Worm (Caenorhabditis elegans) whole organism, L2 larva: ENCODE data around the gene nfm-1.

Source experiments
- C34F6.9 ChIP-seq: fragments of 150-350 bp; optimal IDR thresholded peaks from 2 replicates; lab custom pipeline; 2014; ENCODE audit warnings: missing biosample characterization, missing genetic modification characterization
- F13H6.1 ChIP-seq: sonication (generic microtip); optimal IDR thresholded peaks from 2 replicates; lab custom pipeline; 2016; ENCODE audit warnings: missing genetic modification characterization, missing compliant biosample characterization
- R02D3.7 ChIP-seq: fragments of 150-350 bp; optimal IDR thresholded peaks from 2 replicates; lab custom pipeline; 2014; ENCODE audit warnings: missing biosample characterization, missing genetic modification characterization
- Y55F3AM.14 ChIP-seq: fragments of 200-800 bp; sonication (Bioruptor generic); optimal IDR thresholded peaks from 2 replicates; lab custom pipeline; 2018; ENCODE audit warnings: mild to moderate bottlenecking, missing genetic modification characterization, missing compliant biosample characterization
- ZK546.5 ChIP-seq: sonication (generic microtip); optimal IDR thresholded peaks from 2 replicates; lab custom pipeline; 2017; ENCODE audit warnings: missing biosample characterization, missing genetic modification characterization
- alr-1 ChIP-seq: fragments of 150-350 bp; optimal IDR thresholded peaks from 2 replicates; lab custom pipeline; 2014; ENCODE audit warnings: missing biosample characterization, missing genetic modification characterization
- aly-2 ChIP-seq: fragments of 150-350 bp; optimal IDR thresholded peaks from 2 replicates; lab custom pipeline; 2014; ENCODE audit warnings: missing biosample characterization, missing genetic modification characterization
- ama-1 ChIP-seq: fragments of 150-350 bp; optimal IDR thresholded peaks from 2 replicates; lab custom pipeline; 2018; ENCODE audit warnings: inconsistent platforms
- blmp-1 ChIP-seq: sonication (generic microtip); optimal IDR thresholded peaks from 2 replicates; lab custom pipeline; 2017; ENCODE audit warnings: missing genetic modification characterization, mild to moderate bottlenecking, missing compliant biosample characterization, antibody characterized with exemption, moderate library complexity; ENCODE audit not compliant: insufficient read depth
- ceh-16 ChIP-seq: fragments of 150-350 bp; optimal IDR thresholded peaks from 2 replicates; lab custom pipeline; 2014; ENCODE audit warnings: missing biosample characterization, missing genetic modification characterization
- ceh-82 ChIP-seq: fragments of 150-350 bp; optimal IDR thresholded peaks from 2 replicates; lab custom pipeline; 2014; ENCODE audit warnings: missing biosample characterization, missing genetic modification characterization
- crh-2 ChIP-seq: sonication (generic microtip); optimal IDR thresholded peaks from 2 replicates; lab custom pipeline; 2017; ENCODE audit warnings: missing biosample characterization, missing genetic modification characterization
- dmd-4 ChIP-seq: sonication (generic microtip); optimal IDR thresholded peaks from 2 replicates; lab custom pipeline; 2017; ENCODE audit warnings: missing biosample characterization, missing genetic modification characterization
- egl-27 ChIP-seq: sonication (generic microtip); optimal IDR thresholded peaks from 3 replicates; lab custom pipeline; 2017; ENCODE audit warnings: missing biosample characterization, missing genetic modification reagents, missing genetic modification characterization
- elt-1 ChIP-seq: fragments of 150-350 bp; optimal IDR thresholded peaks from 2 replicates; lab custom pipeline; 2014; ENCODE audit warnings: missing biosample characterization, missing genetic modification characterization
- elt-3 ChIP-seq: sonication (generic microtip); optimal IDR thresholded peaks from 2 replicates; lab custom pipeline; 2017; ENCODE audit warnings: missing biosample characterization, missing genetic modification characterization
- fos-1 ChIP-seq: fragments of 150-350 bp; optimal IDR thresholded peaks from 2 replicates; lab custom pipeline; 2014; ENCODE audit warnings: missing biosample characterization, missing genetic modification characterization
- gmeb-1 ChIP-seq: fragments of 150-350 bp; optimal IDR thresholded peaks from 2 replicates; lab custom pipeline; 2014; ENCODE audit warnings: missing biosample characterization, missing genetic modification characterization
- lin-13 ChIP-seq: fragments of 150-350 bp; optimal IDR thresholded peaks from 2 replicates; lab custom pipeline; 2014; ENCODE audit warnings: missing biosample characterization, missing genetic modification reagents, missing genetic modification characterization
- lin-39 ChIP-seq: fragments of 150-350 bp; optimal IDR thresholded peaks from 2 replicates; lab custom pipeline; 2014; ENCODE audit warnings: missing biosample characterization, missing genetic modification reagents, missing genetic modification characterization
- lsy-2 ChIP-seq, 2 experiments: fragments of 150-350 bp in 1 of 2; sonication (generic microtip) in 1 of 2; optimal IDR thresholded peaks; 2 replicates each; lab custom pipeline; 2014 to 2017; ENCODE audit warnings: missing biosample characterization in 2 of 2, missing genetic modification characterization in 2 of 2
- mbf-1 ChIP-seq: sonication (generic microtip); optimal IDR thresholded peaks from 2 replicates; lab custom pipeline; 2017; ENCODE audit warnings: missing biosample characterization, missing genetic modification characterization
- nhr-10 ChIP-seq: sonication (generic microtip); optimal IDR thresholded peaks from 2 replicates; lab custom pipeline; 2017; ENCODE audit warnings: missing biosample characterization, missing genetic modification characterization
- nhr-11 ChIP-seq: fragments of 150-350 bp; optimal IDR thresholded peaks from 2 replicates; lab custom pipeline; 2014; ENCODE audit warnings: missing biosample characterization, missing genetic modification characterization
- nhr-12 ChIP-seq: fragments of 150-350 bp; optimal IDR thresholded peaks from 2 replicates; lab custom pipeline; 2014; ENCODE audit warnings: missing biosample characterization, missing genetic modification characterization
- nhr-129 ChIP-seq: fragments of 150-350 bp; optimal IDR thresholded peaks from 2 replicates; lab custom pipeline; 2014; ENCODE audit warnings: missing biosample characterization, missing genetic modification characterization
- nhr-237 ChIP-seq: fragments of 150-350 bp; optimal IDR thresholded peaks from 2 replicates; lab custom pipeline; 2014; ENCODE audit warnings: missing biosample characterization, missing genetic modification characterization
- nhr-25 ChIP-seq: fragments of 150-350 bp; sonication (generic microtip); optimal IDR thresholded peaks from 3 replicates; lab custom pipeline; 2014; ENCODE audit warnings: missing biosample characterization, missing genetic modification characterization
- nhr-6 ChIP-seq: fragments of 150-350 bp; optimal IDR thresholded peaks from 2 replicates; lab custom pipeline; 2014; ENCODE audit warnings: missing biosample characterization, missing genetic modification characterization
- peb-1 ChIP-seq: fragments of 150-350 bp; optimal IDR thresholded peaks from 2 replicates; lab custom pipeline; 2014; ENCODE audit warnings: missing biosample characterization, missing genetic modification characterization
- sem-4 ChIP-seq: fragments of 150-350 bp; optimal IDR thresholded peaks from 2 replicates; lab custom pipeline; 2014; ENCODE audit warnings: missing biosample characterization, missing genetic modification reagents, missing genetic modification characterization
- skn-1 ChIP-seq: sonication (generic microtip); optimal IDR thresholded peaks from 2 replicates; lab custom pipeline; 2017; ENCODE audit warnings: missing biosample characterization, missing genetic modification characterization
- sma-9 ChIP-seq, 2 experiments: fragments of 150-350 bp in 1 of 2; sonication (generic microtip) in 1 of 2; optimal IDR thresholded peaks; 2 replicates each; lab custom pipeline; 2014 to 2016; ENCODE audit warnings: missing genetic modification characterization in 2 of 2, mild to moderate bottlenecking in 1 of 2, missing biosample characterization in 1 of 2, missing compliant biosample characterization in 1 of 2, missing genetic modification reagents in 1 of 2, moderate library complexity in 1 of 2
- snpc-4 ChIP-seq: fragments of 150-350 bp; optimal IDR thresholded peaks from 2 replicates; lab custom pipeline; 2014; ENCODE audit warnings: missing biosample characterization, missing genetic modification characterization
- unc-55 ChIP-seq: fragments of 150-350 bp; sonication (generic microtip); optimal IDR thresholded peaks from 3 replicates; lab custom pipeline; 2014; ENCODE audit warnings: missing biosample characterization, missing genetic modification reagents, missing genetic modification characterization
- unc-62 ChIP-seq: fragments of 150-350 bp; optimal IDR thresholded peaks from 2 replicates; lab custom pipeline; 2014; ENCODE audit warnings: missing biosample characterization, missing genetic modification reagents, missing genetic modification characterization
- ztf-1 ChIP-seq: fragments of 200-800 bp; sonication (Bioruptor generic); conservative IDR thresholded peaks from 2 replicates; pipeline ENCODE4 v1.3.6; 2022; ENCODE audit warnings: missing genetic modification characterization, missing compliant biosample characterization
- ztf-11 ChIP-seq: sonication (generic microtip); optimal IDR thresholded peaks from 2 replicates; lab custom pipeline; 2017; ENCODE audit warnings: missing biosample characterization, missing genetic modification characterization
- ztf-4 ChIP-seq: fragments of 150-350 bp; optimal IDR thresholded peaks from 2 replicates; lab custom pipeline; 2014; ENCODE audit warnings: missing biosample characterization, missing genetic modification characterization

Gene nfm-1

ce11 chrIII:6155787-6156186 is 3.5 kb upstream of the nfm-1 start:
- TF ChIP-seq crh-2 (tag; lab: Kevin White, UChicago) (no peak), C34F6.9 (tag; lab: Kevin White, UChicago) (peak; percentile 33), ama-1 (lab: Kevin White, UChicago) (no peak), lin-39 (tag; lab: Kevin White, UChicago) (no peak), Y55F3AM.14 (GFP tag; lab: Kevin White, UChicago) (no peak), blmp-1 (no peak), aly-2 (tag; lab: Kevin White, UChicago) (no peak), F13H6.1 (peak; percentile 23)

DNA sequence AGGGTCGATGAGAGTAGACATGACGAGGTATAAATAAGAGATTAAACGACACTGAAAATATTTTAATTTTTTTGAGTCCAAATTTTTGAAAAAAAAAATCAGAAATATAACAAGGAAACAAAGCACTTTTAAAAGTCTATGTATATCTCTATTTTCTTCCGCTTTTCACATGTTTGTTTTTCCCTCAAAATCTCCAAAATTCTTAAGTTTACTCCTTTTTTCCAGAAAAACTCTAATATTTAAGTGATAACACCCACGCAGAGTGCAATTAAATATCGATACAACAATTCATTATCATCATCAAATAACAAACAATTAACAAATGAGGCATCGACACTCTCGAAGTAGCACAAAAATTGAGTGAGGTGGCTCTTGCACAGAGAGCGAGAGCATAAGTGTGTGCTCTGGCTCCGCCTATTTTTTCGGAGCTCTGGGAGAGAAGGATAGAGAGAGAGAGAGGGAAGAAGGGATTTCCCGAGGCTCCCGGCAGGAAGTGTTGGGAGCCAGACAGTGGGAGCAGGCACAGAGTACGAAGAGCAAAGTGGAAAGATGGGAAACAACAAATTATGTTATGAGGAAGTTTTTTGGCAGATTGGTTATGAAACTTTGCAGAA is 1.4 kb upstream of the nfm-1 start, which contains the start of gene anmt-2:
Gene anmt-2 (minus strand): TSS at position 51 of the 614 bp plus-strand sequence.
- TF ChIP-seq sma-9 (GFP tag; optimal IDR thresholded peaks at IDR 0.05; lab: Kevin White, UChicago) (peak; percentile 71), sma-9 (tag; optimal IDR thresholded peaks at IDR 0.05; lab: Kevin White, UChicago) (no peak), F13H6.1 (peak; percentile 69), unc-62 (GFP tag; lab: Kevin White, UChicago) (no peak), nhr-129 (tag; lab: Kevin White, UChicago) (peak; percentile 56)

DNA sequence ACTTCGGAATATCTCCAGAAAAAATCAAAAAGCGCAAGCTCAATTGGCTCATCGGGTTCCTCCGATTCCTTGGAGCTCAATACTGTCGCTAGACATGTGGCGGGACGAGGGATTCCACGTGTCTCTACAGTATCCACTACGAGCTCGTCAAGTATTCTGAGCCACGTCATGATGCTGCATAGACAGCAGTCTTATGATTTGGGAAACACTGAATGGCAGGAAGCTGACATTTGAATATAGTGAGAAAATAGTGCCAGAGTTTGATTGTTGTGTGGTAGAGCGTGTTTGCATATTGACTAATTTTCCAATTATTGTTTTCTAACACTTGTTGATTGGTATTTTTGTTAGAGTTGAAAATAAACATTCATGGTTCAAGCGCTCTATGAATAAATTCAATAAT is 4.1 kb downstream of the nfm-1 start:
- TF ChIP-seq nhr-11: no peak
- TF ChIP-seq lin-13 (GFP tag; lab: Kevin White, UChicago): no peak
- no peak for TF ChIP-seq elt-3
- TF ChIP-seq nhr-10: no peak
- TF ChIP-seq nhr-12: no peak
- TF ChIP-seq mbf-1: no peak
- no peak for TF ChIP-seq lsy-2 (tag; optimal IDR thresholded peaks at IDR 0.05; lab: Kevin White, UChicago)
- no peak for TF ChIP-seq unc-55
- TF ChIP-seq ceh-16 (tag; lab: Kevin White, UChicago): no peak
- no peak for TF ChIP-seq ama-1 (lab: Kevin White, UChicago)
- TF ChIP-seq gmeb-1 (tag; lab: Kevin White, UChicago): no peak
- TF ChIP-seq dmd-4 (tag; lab: Kevin White, UChicago): no peak
- no peak for TF ChIP-seq peb-1
- no peak for TF ChIP-seq unc-62 (GFP tag; lab: Kevin White, UChicago)
- no peak for TF ChIP-seq nhr-237 (tag; lab: Kevin White, UChicago)

- TF ChIP-seq nhr-129 (tag; lab: Kevin White, UChicago): peak; percentile 34
- TF ChIP-seq nhr-11: no peak
- no peak for TF ChIP-seq alr-1 (tag; lab: Kevin White, UChicago)
- TF ChIP-seq mbf-1: no peak
- no peak for TF ChIP-seq unc-62 (GFP tag; lab: Kevin White, UChicago)
- TF ChIP-seq nhr-12: no peak
- peak; percentile 86 for TF ChIP-seq ama-1 (lab: Kevin White, UChicago)
- TF ChIP-seq aly-2 (tag; lab: Kevin White, UChicago): no peak
- no peak for TF ChIP-seq nhr-237 (tag; lab: Kevin White, UChicago)
- TF ChIP-seq skn-1 (tag; lab: Kevin White, UChicago): no peak
- peak; percentile 48 for TF ChIP-seq C34F6.9 (tag; lab: Kevin White, UChicago)
- no peak for TF ChIP-seq peb-1
- no peak for TF ChIP-seq nhr-10
- peak; percentile 34 for TF ChIP-seq fos-1 (tag; lab: Kevin White, UChicago)
- TF ChIP-seq ztf-1 (GFP tag; lab: Robert Waterston, UW): no peak
- peak; percentile 17 for TF ChIP-seq lin-13 (GFP tag; lab: Kevin White, UChicago)
- TF ChIP-seq nhr-25: peak; percentile 5
- peak; percentile 35 for TF ChIP-seq sma-9 (GFP tag; optimal IDR thresholded peaks at IDR 0.05; lab: Kevin White, UChicago)
- TF ChIP-seq sma-9 (tag; optimal IDR thresholded peaks at IDR 0.05; lab: Kevin White, UChicago): no peak
- no peak for TF ChIP-seq sem-4 (tag; lab: Kevin White, UChicago)
- TF ChIP-seq Y55F3AM.14 (GFP tag; lab: Kevin White, UChicago): no peak
- TF ChIP-seq gmeb-1 (tag; lab: Kevin White, UChicago): no peak
- no peak for TF ChIP-seq ceh-82 (tag; lab: Kevin White, UChicago)
- no peak for TF ChIP-seq ZK546.5 (tag; lab: Kevin White, UChicago)
- no peak for TF ChIP-seq ztf-4
- TF ChIP-seq nhr-6 (tag; lab: Kevin White, UChicago): no peak
- peak; percentile 0 for TF ChIP-seq crh-2 (tag; lab: Kevin White, UChicago)
- no peak for TF ChIP-seq snpc-4
- TF ChIP-seq elt-1: no peak
- TF ChIP-seq ztf-11: no peak
- no peak for TF ChIP-seq lin-39 (tag; lab: Kevin White, UChicago)
- TF ChIP-seq blmp-1: no peak
- no peak for TF ChIP-seq elt-3
- TF ChIP-seq egl-27 (tag; lab: Kevin White, UChicago): no peak
- no peak for TF ChIP-seq R02D3.7 (tag; lab: Kevin White, UChicago)
Observed at ce11 chrIII:6164253-6164971, 5.2 kb downstream of the nfm-1 start, which contains the start of gene F42A10.9. F42A10.9 (plus strand) TSS chrIII:6164573.
